Fruit fly (Drosophila melanogaster) S2 (cell line): ENCODE data around the gene GluRIIA.
A peak's percentile ranks its signal among the peaks of the same experiment; 100 is the strongest.

Experiments
- CG8478 ChIP-seq: fragments of >200 bp; optimal IDR thresholded peaks from 2 replicates; lab custom pipeline; 2018
- CTCF ChIP-seq, 2 experiments: fragments of >200 bp; optimal IDR thresholded peaks; 2 replicates each; lab custom pipeline; 2018

Gene GluRIIA

DNA sequence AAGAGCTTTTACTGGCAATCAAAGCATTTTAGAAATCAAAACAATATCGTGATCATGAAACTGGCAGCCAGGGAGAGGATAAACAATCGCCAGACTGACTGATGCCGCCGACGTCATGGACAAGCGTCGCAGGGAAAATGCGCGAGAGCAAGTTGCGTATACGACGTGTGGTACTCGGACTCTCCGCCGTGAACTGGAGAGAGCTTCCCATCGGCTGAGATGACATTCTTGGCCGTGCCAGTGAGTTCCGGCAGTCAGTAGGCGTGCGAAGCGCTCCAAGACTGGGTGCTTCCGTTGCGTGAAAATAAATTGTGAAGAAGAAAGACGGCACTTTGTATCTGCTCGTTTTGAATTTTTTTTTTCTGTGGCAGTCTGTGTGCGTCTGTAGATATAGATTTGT lies at the start of gene GluRIIA:
GluRIIA (plus strand) TSS at position 255 of the 400 bp plus-strand sequence.
- TF ChIP-seq CG8478 (lab: Kevin White, UChicago) = no peak
- no peak for TF ChIP-seq CTCF (optimal IDR thresholded peaks at IDR 0.05; lab: Kevin White, UChicago)

DNA sequence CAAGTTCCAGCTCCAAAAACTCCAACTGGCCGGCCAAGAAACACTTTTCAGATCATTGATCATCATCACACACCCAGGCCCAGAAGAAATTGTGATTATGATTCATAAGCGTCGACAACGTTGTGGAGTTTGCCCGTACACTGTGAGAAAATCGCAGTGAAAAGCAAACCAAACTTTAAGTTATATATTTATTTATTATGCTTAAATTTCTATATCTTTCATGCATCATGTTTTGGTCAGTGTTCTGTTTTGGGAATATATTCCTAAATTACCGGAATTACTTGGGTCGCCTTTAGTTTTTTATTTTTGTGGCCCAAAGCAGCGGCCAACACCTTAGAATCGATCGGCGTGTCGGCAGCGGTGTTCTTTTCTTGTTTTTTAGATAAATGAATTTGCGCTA lies 49.7 kb upstream of the GluRIIA start:
- TF ChIP-seq CG8478 (lab: Kevin White, UChicago) (no peak), CTCF (optimal IDR thresholded peaks at IDR 0.05; lab: Kevin White, UChicago) (no peak)

DNA sequence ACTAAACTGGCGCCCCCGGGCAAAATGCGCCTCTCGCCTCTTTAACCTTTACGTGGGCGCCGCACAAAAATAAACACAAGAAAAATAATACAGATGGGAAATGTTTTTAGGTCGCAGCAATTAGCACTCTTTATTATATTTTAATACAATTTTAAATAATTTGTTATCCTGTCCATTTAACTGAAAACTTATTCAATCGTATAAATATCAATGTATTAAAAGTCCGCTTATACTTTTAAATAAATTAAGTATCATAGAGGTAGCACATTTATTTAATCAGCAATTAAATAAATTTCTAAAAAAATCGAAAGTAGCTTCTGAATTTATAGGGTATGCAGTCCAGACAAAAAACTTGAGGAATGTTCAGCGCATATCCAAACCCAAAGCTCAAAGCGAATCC lies 47.8 kb upstream of the GluRIIA start:
- TF ChIP-seq CTCF (optimal IDR thresholded peaks at IDR 0.05; lab: Kevin White, UChicago) = no peak
- no peak for TF ChIP-seq CG8478 (lab: Kevin White, UChicago)

DNA sequence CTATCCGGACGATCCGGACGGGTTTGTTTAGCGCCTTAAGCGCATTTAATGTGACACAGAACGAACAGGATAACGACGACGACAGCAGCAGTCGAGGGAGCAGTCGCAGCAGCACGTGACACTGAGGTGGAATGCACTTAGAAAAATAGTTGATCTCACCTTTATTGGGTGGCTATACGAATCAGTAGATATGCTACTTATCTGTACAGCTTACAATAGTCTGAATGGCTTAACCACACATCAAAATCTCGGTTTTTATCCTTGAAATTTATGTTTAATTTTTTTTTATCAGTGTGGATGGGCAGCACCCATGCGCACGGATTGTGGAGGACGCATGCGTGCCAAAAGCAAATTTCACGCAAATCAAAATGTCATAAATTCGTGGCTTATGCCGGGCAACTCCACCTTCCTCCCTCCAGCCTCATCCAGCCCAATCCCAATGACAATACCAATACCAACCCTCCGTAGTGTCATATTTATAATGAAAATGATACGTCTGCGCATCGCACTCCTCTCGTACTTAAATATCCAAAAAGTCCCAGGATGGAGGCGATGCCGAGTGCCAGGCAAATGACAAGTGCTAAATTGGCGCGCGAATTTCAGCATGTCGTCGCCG lies 46.9 kb upstream of the GluRIIA start:
- no peak for TF ChIP-seq CG8478 (lab: Kevin White, UChicago)
- TF ChIP-seq CTCF (optimal IDR thresholded peaks at IDR 0.05; lab: Kevin White, UChicago) = no peak

DNA sequence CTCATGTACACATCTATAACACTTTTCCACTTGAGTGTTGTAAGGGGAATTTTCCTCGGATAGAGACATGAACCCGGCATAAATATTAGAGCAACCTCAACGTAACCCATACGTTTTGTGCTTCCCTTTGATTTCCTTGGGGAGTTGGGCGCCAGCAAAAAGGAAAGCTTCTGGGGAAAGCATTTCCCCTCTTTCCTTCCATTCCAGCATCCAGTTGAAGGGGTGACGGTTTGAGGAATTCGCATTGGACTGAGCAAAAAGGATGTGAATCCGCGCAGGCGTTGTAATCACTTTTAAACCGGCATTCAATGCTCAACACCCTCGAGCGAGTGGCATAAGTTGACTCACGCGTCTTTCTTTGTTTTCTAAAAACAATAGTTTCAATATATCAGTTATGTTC lies 39.9 kb upstream of the GluRIIA start:
- TF ChIP-seq CTCF (optimal IDR thresholded peaks at IDR 0.05; lab: Kevin White, UChicago) = no peak
- TF ChIP-seq CG8478 (lab: Kevin White, UChicago) = no peak

DNA sequence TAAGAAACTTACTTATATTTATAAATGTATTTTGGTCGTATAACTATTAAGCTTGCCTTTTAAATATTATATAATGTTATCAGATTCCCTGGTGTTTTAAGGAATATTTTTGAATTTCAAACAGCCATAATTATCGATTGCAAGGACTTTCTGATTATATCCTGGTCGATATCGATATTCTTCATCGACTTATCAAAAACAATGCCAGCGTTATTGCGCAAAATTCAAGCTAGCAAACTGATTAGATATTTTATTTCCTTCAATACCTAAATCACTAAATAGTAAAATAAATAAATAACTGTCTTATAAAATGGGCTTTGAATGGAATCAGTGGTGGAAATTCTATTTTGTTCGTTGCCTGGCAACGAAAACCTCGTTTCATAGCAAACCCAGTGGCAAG lies 37.5 kb upstream of the GluRIIA start, which contains the start of gene CG14020:
CG14020 (plus strand) TSS at position 345 of the 400 bp plus-strand sequence.
- no peak for TF ChIP-seq CG8478 (lab: Kevin White, UChicago)
- no peak for TF ChIP-seq CTCF (optimal IDR thresholded peaks at IDR 0.05; lab: Kevin White, UChicago)

DNA sequence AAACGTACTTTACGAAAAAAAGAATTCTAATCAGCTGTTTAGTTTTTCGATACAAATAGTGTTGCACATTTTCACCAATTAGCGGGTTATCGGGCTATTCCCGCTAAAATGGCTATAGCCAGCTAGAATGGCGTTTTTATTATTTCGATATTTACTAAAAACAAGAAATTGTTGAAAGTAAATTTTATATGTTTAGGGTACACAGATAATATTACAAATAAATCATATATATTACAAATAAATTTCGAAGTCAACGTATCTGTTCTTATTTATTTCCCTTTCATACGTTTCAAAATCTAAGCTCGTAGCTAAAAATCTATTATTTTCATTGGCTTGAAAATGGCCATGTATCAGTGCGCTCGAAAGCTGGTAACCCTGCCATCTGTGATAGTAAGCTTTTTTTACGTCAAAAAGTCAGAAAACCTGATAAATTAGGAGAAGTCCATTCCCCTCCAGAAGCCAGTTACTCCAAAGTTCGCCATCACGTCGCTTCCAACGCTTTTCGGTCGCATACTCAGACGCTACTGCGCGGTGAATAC lies 35.0 kb upstream of the GluRIIA start, which contains the start of the genes CG7382 and cl:
CG7382 (minus strand) TSS at position 51 of the 539 bp plus-strand sequence.
cl (plus strand) TSS at position 290 of the 539 bp plus-strand sequence.
- TF ChIP-seq CTCF (optimal IDR thresholded peaks at IDR 0.05; lab: Kevin White, UChicago) = no peak
- no peak for TF ChIP-seq CG8478 (lab: Kevin White, UChicago)

DNA sequence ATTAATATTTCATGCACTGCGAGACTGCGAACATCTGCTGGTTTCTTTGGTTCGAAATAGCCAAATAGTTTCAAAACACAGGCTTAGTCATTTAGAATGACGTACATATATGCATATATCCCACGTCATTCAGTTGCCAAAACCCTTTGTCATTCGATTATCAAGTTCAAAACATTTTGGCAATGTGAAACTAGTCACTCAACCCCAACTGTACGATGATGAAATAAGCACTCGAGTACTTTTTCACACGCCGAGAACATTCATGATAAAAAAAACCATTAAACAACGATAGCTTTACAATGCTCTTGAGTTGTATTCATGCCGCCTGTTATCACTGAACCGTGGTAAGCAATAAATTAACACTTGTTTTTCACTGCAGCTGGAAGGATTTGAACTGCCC lies 34.1 kb upstream of the GluRIIA start:
- TF ChIP-seq CTCF (optimal IDR thresholded peaks at IDR 0.05; lab: Kevin White, UChicago) = no peak
- no peak for TF ChIP-seq CG8478 (lab: Kevin White, UChicago)

DNA sequence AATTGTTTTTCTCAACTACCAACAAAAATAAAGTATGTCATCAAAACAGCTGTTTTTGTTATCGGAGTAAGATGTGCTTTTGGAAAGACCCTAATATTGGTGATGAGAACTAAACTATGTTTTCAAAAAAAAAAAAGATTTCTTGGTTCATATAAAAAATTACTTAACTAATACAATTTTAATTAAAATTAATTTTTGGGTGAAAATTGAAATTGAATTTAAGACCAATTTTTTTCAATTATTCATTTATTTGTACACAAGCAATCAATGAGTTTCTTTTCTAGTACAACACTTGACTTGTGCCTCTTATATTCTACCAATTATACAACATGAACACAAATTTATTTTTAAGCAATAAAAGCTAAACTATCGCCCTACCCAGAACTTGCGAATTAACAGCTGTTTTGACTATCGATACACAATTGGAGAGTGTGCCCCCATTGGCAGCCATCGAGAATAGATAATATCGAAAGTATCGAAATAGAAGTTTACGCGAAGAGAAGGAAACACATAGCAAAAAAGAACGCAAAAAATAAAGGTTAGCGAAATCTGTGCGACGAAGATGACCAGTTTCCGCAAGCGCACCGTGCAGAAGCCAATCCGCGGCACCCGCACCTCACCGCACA lies 30.9 kb upstream of the GluRIIA start, which contains the start of the genes Vps52 and Elp4:
Vps52 (minus strand) TSS at position 51 of the 626 bp plus-strand sequence.
Elp4 (plus strand) TSS at position 292 of the 626 bp plus-strand sequence.
- no peak for TF ChIP-seq CG8478 (lab: Kevin White, UChicago)
- no peak for TF ChIP-seq CTCF (optimal IDR thresholded peaks at IDR 0.05; lab: Kevin White, UChicago)

DNA sequence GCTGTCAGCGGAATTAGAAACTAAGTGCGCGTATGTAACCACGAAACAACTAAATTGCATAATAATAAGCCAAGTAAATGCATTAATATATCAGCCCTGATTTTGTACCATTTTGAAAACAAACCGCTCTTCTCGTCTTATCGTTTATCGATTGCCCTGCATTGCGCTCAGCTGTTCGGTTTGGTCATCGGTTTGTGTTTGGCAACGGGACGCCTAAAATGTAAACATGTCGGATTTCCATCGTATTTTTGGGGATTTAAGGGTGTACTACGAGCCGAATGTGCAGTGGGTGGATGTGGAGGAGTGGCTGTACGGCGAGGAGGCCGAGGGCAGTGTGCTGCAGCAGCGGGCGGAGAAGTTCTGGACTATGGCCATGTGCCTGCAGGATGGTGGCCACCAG lies 29.1 kb upstream of the GluRIIA start, which contains the start of gene Cap-D3:
Cap-D3 (plus strand) TSS at position 183 of the 400 bp plus-strand sequence.
- no peak for TF ChIP-seq CG8478 (lab: Kevin White, UChicago)
- no peak for TF ChIP-seq CTCF (optimal IDR thresholded peaks at IDR 0.05; lab: Kevin White, UChicago)

DNA sequence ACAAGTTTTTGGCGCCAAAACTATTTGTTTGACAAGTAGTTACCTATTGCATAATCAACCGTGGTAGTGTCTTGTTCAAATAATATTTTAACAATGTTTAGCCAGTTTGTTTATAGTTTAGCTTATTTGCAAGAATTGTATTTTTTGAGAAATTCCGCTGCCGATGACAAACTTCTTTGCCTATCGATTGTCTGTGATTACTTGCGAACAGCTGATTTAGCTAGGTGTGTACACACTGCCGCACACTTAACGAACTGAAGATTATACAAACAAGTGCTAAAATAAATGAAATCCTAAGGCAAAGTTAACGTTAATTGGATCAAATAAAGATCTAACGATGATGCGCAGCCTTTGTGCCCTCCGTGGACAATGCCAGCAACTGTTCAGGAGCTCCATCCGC lies 28.1 kb upstream of the GluRIIA start, which contains the start of gene Cox11:
Cox11 (plus strand) TSS at position 220 of the 400 bp plus-strand sequence.
- no peak for TF ChIP-seq CG8478 (lab: Kevin White, UChicago)
- TF ChIP-seq CTCF (optimal IDR thresholded peaks at IDR 0.05; lab: Kevin White, UChicago) = no peak

DNA sequence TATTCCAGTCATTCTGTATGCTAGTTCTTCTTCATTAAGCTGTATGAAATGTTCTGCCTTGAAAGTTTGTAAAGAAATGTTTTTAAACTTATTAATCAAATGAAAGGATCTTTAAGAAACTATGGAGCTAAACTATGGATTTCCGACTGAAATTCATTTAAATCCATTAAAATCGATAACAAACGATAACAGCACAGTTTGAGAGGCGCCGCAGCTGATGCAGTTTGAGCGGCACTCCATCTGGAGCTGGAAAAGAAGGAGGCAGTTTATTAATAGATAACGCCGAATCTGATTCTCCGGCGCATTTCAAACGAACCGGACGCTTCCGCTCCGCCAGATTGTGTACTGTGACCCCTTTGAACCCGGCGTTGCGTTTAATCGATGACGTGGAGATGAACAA lies 27.0 kb upstream of the GluRIIA start, which contains the start of gene CG31915:
CG31915 (plus strand) TSS at position 263 of the 400 bp plus-strand sequence.
- TF ChIP-seq CG8478 (lab: Kevin White, UChicago) (no peak), CTCF (optimal IDR thresholded peaks at IDR 0.05; lab: Kevin White, UChicago) (peak in 1 of 2 experiments; percentile 11)

DNA sequence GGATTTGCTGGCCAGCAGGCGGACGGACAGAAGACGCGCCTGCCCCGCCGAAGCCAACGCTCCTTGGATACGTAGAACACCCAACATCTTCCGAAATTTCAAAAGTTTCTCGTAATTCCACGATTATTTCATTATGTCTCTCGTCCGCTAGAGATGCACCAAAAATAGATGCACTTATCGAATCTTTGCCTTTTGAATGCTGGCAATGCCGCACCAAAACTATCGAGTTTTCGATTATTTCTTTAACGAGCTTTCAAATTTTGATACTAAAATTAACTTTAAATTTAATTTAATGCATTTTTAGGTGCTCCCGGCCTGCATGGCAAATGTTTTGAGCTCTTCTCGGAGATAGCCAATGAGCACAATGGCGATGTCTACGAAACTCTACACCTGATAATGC lies 22.8 kb upstream of the GluRIIA start, which contains the start of gene Coq6:
Coq6 (minus strand) TSS at position 163 of the 400 bp plus-strand sequence.
- no peak for TF ChIP-seq CG8478 (lab: Kevin White, UChicago)
- no peak for TF ChIP-seq CTCF (optimal IDR thresholded peaks at IDR 0.05; lab: Kevin White, UChicago)

DNA sequence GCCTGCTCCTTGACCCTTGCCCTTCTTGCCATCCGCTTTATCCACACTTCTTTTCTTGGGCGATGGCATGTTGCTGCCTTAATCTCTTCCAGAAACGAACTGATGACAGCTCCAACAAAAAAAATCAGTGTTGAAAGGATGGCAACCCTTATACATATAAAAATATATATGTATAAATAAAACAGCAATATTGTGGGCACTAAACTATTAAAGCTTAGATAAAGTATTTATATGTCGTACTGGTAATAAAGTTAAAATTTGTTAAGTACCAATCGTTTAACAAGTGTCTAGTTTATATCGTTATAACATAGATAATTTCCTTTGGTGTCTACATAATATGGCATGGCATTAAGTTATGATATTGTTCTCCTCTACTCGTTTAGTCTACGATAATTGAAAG lies 18.2 kb upstream of the GluRIIA start, which contains the start of gene tomb:
tomb (minus strand) TSS at position 101 of the 400 bp plus-strand sequence.
- TF ChIP-seq CTCF (optimal IDR thresholded peaks at IDR 0.05; lab: Kevin White, UChicago) (no peak), CG8478 (lab: Kevin White, UChicago) (no peak)

DNA sequence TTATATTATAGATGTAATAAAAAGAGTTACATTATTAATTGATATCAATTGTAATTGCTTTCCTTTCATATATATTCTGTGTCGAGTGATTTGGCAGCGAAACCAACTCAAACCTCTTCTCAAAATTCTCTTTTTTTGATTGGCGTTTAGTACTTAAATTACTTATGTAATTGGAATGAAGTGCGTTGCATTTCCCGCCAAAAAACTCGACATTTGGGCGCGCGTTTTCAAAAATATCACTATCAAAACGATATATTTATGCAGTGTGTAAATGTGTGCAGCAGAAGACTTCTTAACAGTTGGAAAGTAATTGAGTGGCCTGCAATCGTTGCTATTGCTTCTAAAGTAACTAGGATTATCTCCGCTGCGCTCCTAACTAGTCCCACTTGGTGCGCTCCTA lies 17.8 kb upstream of the GluRIIA start:
- no peak for TF ChIP-seq CG8478 (lab: Kevin White, UChicago)
- no peak for TF ChIP-seq CTCF (optimal IDR thresholded peaks at IDR 0.05; lab: Kevin White, UChicago)
